Worm (Caenorhabditis elegans): ENCODE data around the gene cccp-1.

- TF ChIP-seq flt-1 (GFP tag; IDR thresholded peaks at IDR 0.05) (no peak), cog-1 (tag; optimal IDR thresholded peaks at IDR 0.05) (no peak), tab-1 (GFP tag; IDR thresholded peaks at IDR 0.05) (no peak), ref-1 (GFP tag; conservative IDR thresholded peaks at IDR 0.05) (no peak), klf-2 (GFP tag; conservative IDR thresholded peaks at IDR 0.05) (no peak), T22C8.4 (GFP tag; IDR thresholded peaks at IDR 0.05) (no peak), ztf-29 (GFP tag; IDR thresholded peaks at IDR 0.05) (no peak)
Observed at ce11 chrIII:12428264-12428627, 44.4 kb upstream of the cccp-1 start.

Measured in whole organism, midembryonic.